Worm (Caenorhabditis elegans): Measurements from ENCODE around the gene K04C1.3.

- TF ChIP-seq him-1 (tag; optimal IDR thresholded peaks at IDR 0.05): no peak
- TF ChIP-seq W03F9.2 (tag; optimal IDR thresholded peaks at IDR 0.05): no peak
- no peak for TF ChIP-seq dao-5 (tag; optimal IDR thresholded peaks at IDR 0.05)
Measured at ce11 chrX:14263473-14263872, 20.3 kb upstream of the K04C1.3 start, which contains the start of gene E02H4.8.

All from whole organism, L4/young adult.